Worm (Caenorhabditis elegans) whole organism, L4 larva: ENCODE measurements around the gene snr-5.

ENCODE experiments used
- D1046.2 ChIP-seq: fragments of 200-800 bp; sonication (Bioruptor generic); IDR thresholded peaks from 2 replicates; pipeline ENCODE4 v1.3.6; 2022; ENCODE audit warnings: missing genetic modification characterization, missing compliant biosample characterization
- F10B5.3 ChIP-seq: sonication (generic microtip); optimal IDR thresholded peaks from 2 replicates; lab custom pipeline; 2016; ENCODE audit warnings: mild to moderate bottlenecking, missing genetic modification characterization, missing compliant biosample characterization
- F26F4.8 ChIP-seq: fragments of 200-800 bp; sonication (Bioruptor generic); conservative IDR thresholded peaks from 2 replicates; pipeline ENCODE4 v1.3.6; 2022; ENCODE audit warnings: missing genetic modification characterization, missing compliant biosample characterization
- F49E8.2 ChIP-seq: sonication (generic microtip); optimal IDR thresholded peaks from 2 replicates; lab custom pipeline; 2016; ENCODE audit warnings: missing compliant biosample characterization, mild to moderate bottlenecking, missing genetic modification characterization, borderline replicate concordance
- T26A8.4 ChIP-seq: fragments of 200-800 bp; sonication (Bioruptor generic); IDR thresholded peaks from 2 replicates; pipeline ENCODE4 v1.3.6; 2022; ENCODE audit warnings: missing genetic modification characterization, missing compliant biosample characterization
- Y105C5A.15 ChIP-seq: fragments of 200-800 bp; sonication (Bioruptor generic); IDR thresholded peaks from 2 replicates; pipeline ENCODE4 v1.3.6; 2022; ENCODE audit warnings: missing genetic modification characterization, missing compliant biosample characterization
- ZK337.2 ChIP-seq: fragments of 200-800 bp; sonication (Bioruptor generic); IDR thresholded peaks from 2 replicates; pipeline ENCODE4 v1.3.6; 2022; ENCODE audit warnings: missing genetic modification reagents, missing genetic modification characterization, missing compliant biosample characterization
- aha-1 ChIP-seq: fragments of 150-350 bp; peaks from one replicate; lab custom pipeline; 2014; ENCODE audit warnings: missing biosample characterization, missing genetic modification characterization
- ama-1 ChIP-seq: fragments of 150-350 bp; optimal IDR thresholded peaks from 2 replicates; lab custom pipeline; 2014; ENCODE audit warnings: inconsistent platforms, mixed read lengths
- ceh-32 ChIP-seq: sonication (generic microtip); optimal IDR thresholded peaks from 2 replicates; lab custom pipeline; 2016; ENCODE audit warnings: mild to moderate bottlenecking, missing genetic modification characterization, missing compliant biosample characterization; ENCODE audit not compliant: poor library complexity
- ces-1 ChIP-seq: fragments of 150-350 bp; sonication (generic microtip); optimal IDR thresholded peaks from 4 replicates; lab custom pipeline; 2014; ENCODE audit warnings: missing biosample characterization, missing genetic modification reagents, missing genetic modification characterization
- daf-16 ChIP-seq, 3 experiments: sonication (generic microtip); optimal IDR thresholded peaks; 2 replicates each; lab custom pipeline; 2016 to 2017; ENCODE audit warnings: missing genetic modification characterization in 3 of 3, missing genetic modification reagents in 3 of 3, mild to moderate bottlenecking in 2 of 3, missing compliant biosample characterization in 2 of 3, missing biosample characterization in 1 of 3, moderate library complexity in 1 of 3
- daf-19 ChIP-seq: fragments of 200-800 bp; sonication (Bioruptor generic); conservative IDR thresholded peaks from 2 replicates; pipeline ENCODE4 v1.3.6; 2022; ENCODE audit warnings: missing genetic modification characterization, missing compliant biosample characterization
- dmd-8 ChIP-seq: fragments of 200-800 bp; sonication (Bioruptor generic); IDR thresholded peaks from 2 replicates; pipeline ENCODE4 v1.3.6; 2022; ENCODE audit warnings: missing genetic modification characterization, missing compliant biosample characterization
- dpl-1 ChIP-seq: fragments of 150-350 bp; optimal IDR thresholded peaks from 2 replicates; lab custom pipeline; 2014; ENCODE audit warnings: missing biosample characterization, missing genetic modification reagents, missing genetic modification characterization
- dve-1 ChIP-seq: sonication (generic microtip); optimal IDR thresholded peaks from 2 replicates; lab custom pipeline; 2017; ENCODE audit warnings: antibody characterized with exemption, mild to moderate bottlenecking, missing genetic modification characterization, missing compliant biosample characterization; ENCODE audit not compliant: insufficient read depth
- egl-27 ChIP-seq: sonication (generic microtip); optimal IDR thresholded peaks from 3 replicates; lab custom pipeline; 2017; ENCODE audit warnings: missing biosample characterization, missing genetic modification reagents, missing genetic modification characterization
- egl-43 ChIP-seq: fragments of 200-800 bp; sonication (Bioruptor generic); IDR thresholded peaks from 2 replicates; pipeline ENCODE4 v1.3.6; 2022; ENCODE audit warnings: missing genetic modification reagents, missing genetic modification characterization, missing compliant biosample characterization
- hlh-30 ChIP-seq: sonication (generic microtip); optimal IDR thresholded peaks from 2 replicates; lab custom pipeline; 2017; ENCODE audit warnings: antibody characterized with exemption, mild to moderate bottlenecking, missing genetic modification characterization, missing compliant biosample characterization; ENCODE audit not compliant: insufficient read depth
- lim-7 ChIP-seq: fragments of 200-800 bp; sonication (Bioruptor generic); IDR thresholded peaks from 2 replicates; pipeline ENCODE4 v1.3.6; 2022; ENCODE audit warnings: missing genetic modification characterization, missing compliant biosample characterization
- lin-13 ChIP-seq: fragments of 150-350 bp; optimal IDR thresholded peaks from 2 replicates; lab custom pipeline; 2014; ENCODE audit warnings: missing biosample characterization, missing genetic modification reagents, missing genetic modification characterization
- lin-38 ChIP-seq: fragments of 200-800 bp; sonication (Bioruptor generic); IDR thresholded peaks from 2 replicates; pipeline ENCODE4 v1.3.6; 2022; ENCODE audit warnings: missing genetic modification reagents, missing genetic modification characterization, missing compliant biosample characterization
- lir-3 ChIP-seq: sonication (generic microtip); optimal IDR thresholded peaks from 2 replicates; lab custom pipeline; 2016; ENCODE audit warnings: mild to moderate bottlenecking, missing genetic modification characterization, missing compliant biosample characterization
- lsy-2 ChIP-seq, 2 experiments: fragments of 150-350 bp in 1 of 2; sonication (generic microtip) in 1 of 2; optimal IDR thresholded peaks; 2 replicates each; lab custom pipeline; 2014 to 2017; ENCODE audit warnings: missing biosample characterization in 2 of 2, missing genetic modification characterization in 2 of 2
- mes-2 ChIP-seq: sonication (generic microtip); optimal IDR thresholded peaks from 2 replicates; lab custom pipeline; 2016; ENCODE audit warnings: missing genotype, mild to moderate bottlenecking, missing genetic modification characterization, missing compliant biosample characterization; ENCODE audit not compliant: poor library complexity, severe bottlenecking
- nhr-11 ChIP-seq: fragments of 150-350 bp; optimal IDR thresholded peaks from 2 replicates; lab custom pipeline; 2014; ENCODE audit warnings: missing biosample characterization, missing genetic modification characterization
- nhr-28 ChIP-seq: fragments of 150-350 bp; optimal IDR thresholded peaks from 2 replicates; lab custom pipeline; 2014; ENCODE audit warnings: missing biosample characterization, missing genetic modification characterization
- nhr-41 ChIP-seq: fragments of 200-800 bp; sonication (Bioruptor generic); IDR thresholded peaks from 2 replicates; pipeline ENCODE4 v1.3.6; 2022; ENCODE audit warnings: missing genetic modification reagents, missing genetic modification characterization, missing compliant biosample characterization
- set-16 ChIP-seq: fragments of 200-800 bp; sonication (Bioruptor generic); IDR thresholded peaks from 2 replicates; pipeline ENCODE4 v1.3.6; 2022; ENCODE audit warnings: missing genetic modification reagents, missing genetic modification characterization, missing compliant biosample characterization
- spr-3 ChIP-seq: fragments of 200-800 bp; sonication (Bioruptor generic); optimal IDR thresholded peaks from 2 replicates; lab custom pipeline; 2018; ENCODE audit warnings: mild to moderate bottlenecking, missing genetic modification characterization, missing compliant biosample characterization
- unc-130 ChIP-seq: sonication (generic microtip); optimal IDR thresholded peaks from 2 replicates; lab custom pipeline; 2016; ENCODE audit warnings: missing genetic modification reagents, missing genetic modification characterization, missing compliant biosample characterization
- zag-1 ChIP-seq: fragments of 150-350 bp; optimal IDR thresholded peaks from 2 replicates; lab custom pipeline; 2014; ENCODE audit warnings: missing biosample characterization, missing genetic modification characterization
- zfp-3 ChIP-seq: fragments of 200-800 bp; sonication (Bioruptor generic); conservative IDR thresholded peaks from 2 replicates; pipeline ENCODE4 v1.3.6; 2022; ENCODE audit warnings: missing genetic modification reagents, missing genetic modification characterization, missing compliant biosample characterization

snr-5 gene

ce11 chrIII:7821130-7821529, 40.7 kb upstream of the snr-5 start:
- TF ChIP-seq dmd-8 (0 out of 2 replicates have a peak, but pooled peaks have one; percentile 62), lin-38 (GFP tag; lab: Robert Waterston, UW) (peak; percentile 15; the same call in 1 of the 2 replicates), lim-7 (GFP tag; lab: Robert Waterston, UW) (peak; percentile 59; the same call in 1 of the 2 replicates)

- TF ChIP-seq mes-2 (tag; lab: Kevin White, UChicago) (no peak), F26F4.8 (GFP tag; lab: Robert Waterston, UW) (no peak), egl-43 (no peak), lir-3 (tag; lab: Kevin White, UChicago) (no peak), set-16 (GFP tag; lab: Robert Waterston, UW) (no peak), aha-1 (no peak), nhr-28 (tag; lab: Kevin White, UChicago) (no peak), dpl-1 (no peak), ZK337.2 (GFP tag; lab: Robert Waterston, UW) (no peak), D1046.2 (GFP tag; lab: Robert Waterston, UW) (no peak), ces-1 (GFP tag; lab: Kevin White, UChicago) (no peak), F49E8.2 (tag; lab: Kevin White, UChicago) (no peak), ceh-32 (tag; lab: Kevin White, UChicago) (no peak), egl-27 (tag; lab: Kevin White, UChicago) (no peak), zfp-3 (GFP tag; lab: Robert Waterston, UW) (no peak), lsy-2 (tag; optimal IDR thresholded peaks at IDR 0.05; lab: Kevin White, UChicago) (no peak), nhr-11 (no peak), lim-7 (GFP tag; lab: Robert Waterston, UW) (no peak), nhr-41 (no peak), spr-3 (GFP tag; lab: Kevin White, UChicago) (no peak)
These were observed 38.6 kb upstream of the snr-5 start for ce11 chrIII:7823285-7823684.

ce11 chrIII:7824041-7824440, 37.8 kb upstream of the snr-5 start:
- TF ChIP-seq F10B5.3 (no peak), daf-19 (GFP tag; lab: Robert Waterston, UW) (peak; percentile 48; the same call in 1 of the 2 replicates), egl-43 (0 out of 2 replicates have a peak, but pooled peaks have one; percentile 11), Y105C5A.15 (GFP tag; lab: Robert Waterston, UW) (0 out of 2 replicates have a peak, but pooled peaks have one; percentile 4), aha-1 (peak; percentile 15)

ce11 chrIII:7828576-7829461, 33.1 kb upstream of the snr-5 start, which contains the start of the genes egl-45 and kcmf-1:
Gene egl-45, minus strand, starts transcription at chrIII:7828626.
Gene kcmf-1, plus strand, starts transcription at chrIII:7829411.
- no peak for TF ChIP-seq zag-1 (tag; lab: Kevin White, UChicago)
- TF ChIP-seq T26A8.4 (GFP tag; lab: Robert Waterston, UW): no peak
- TF ChIP-seq lin-13 (GFP tag; lab: Kevin White, UChicago): no peak
- peak; percentile 14 for TF ChIP-seq ama-1 (lab: Kevin White, UChicago)
- TF ChIP-seq dve-1 (tag; lab: Kevin White, UChicago): peak; percentile 11
- peak; percentile 61 for TF ChIP-seq dpl-1
- TF ChIP-seq daf-16 (GFP tag; optimal IDR thresholded peaks at IDR 0.05; lab: Kevin White, UChicago): no peak
- peak; percentile 40 for TF ChIP-seq daf-16 (tag; optimal IDR thresholded peaks at IDR 0.05; lab: Kevin White, UChicago)
- no peak for TF ChIP-seq unc-130
- TF ChIP-seq hlh-30: peak; percentile 41
- peak in 1 of 2 experiments; percentile 65 for TF ChIP-seq lsy-2 (tag; optimal IDR thresholded peaks at IDR 0.05; lab: Kevin White, UChicago)
